Fruit fly (Drosophila melanogaster) whole organism, embryonic: ENCODE measurements around the gene pcm.

Source experiments
- Abd-B ChIP-seq: fragments of 200-800 bp; sonication (Bioruptor generic); optimal IDR thresholded peaks from 2 replicates; lab custom pipeline; 2018; ENCODE audit warnings: missing biosample characterization, mild to moderate bottlenecking, missing genetic modification characterization, moderate library complexity
- BtbVII ChIP-seq: fragments of 200-800 bp; sonication (Bioruptor generic); optimal IDR thresholded peaks from 3 replicates; lab custom pipeline; 2017; ENCODE audit warnings: missing biosample characterization, mild to moderate bottlenecking, missing genetic modification characterization
- CG10209 ChIP-seq: fragments of 200-800 bp; sonication (Bioruptor generic); optimal IDR thresholded peaks from 3 replicates; lab custom pipeline; 2017; ENCODE audit warnings: missing biosample characterization, mild to moderate bottlenecking, missing genetic modification characterization, missing genetic modification reagents
- CG10654 ChIP-seq: fragments of 200-800 bp; sonication (Bioruptor generic); optimal IDR thresholded peaks from 2 replicates; lab custom pipeline; 2016; ENCODE audit warnings: missing biosample characterization, missing genetic modification characterization
- CG10959 ChIP-seq: fragments of 200-800 bp; sonication (Bioruptor generic); IDR thresholded peaks from 2 replicates; pipeline ENCODE4 v1.3.6; 2022; ENCODE audit warnings: missing biosample characterization, missing genetic modification characterization
- CG1233 ChIP-seq: fragments of 200-800 bp; sonication (Bioruptor generic); optimal IDR thresholded peaks from 4 replicates; lab custom pipeline; 2018; ENCODE audit warnings: missing biosample characterization, mild to moderate bottlenecking, missing genetic modification characterization
- CG14050 ChIP-seq: fragments of 200-800 bp; sonication (Bioruptor generic); IDR thresholded peaks from 3 replicates; pipeline ENCODE4 v1.3.6; 2022; ENCODE audit warnings: missing biosample characterization, missing genetic modification characterization
- CG14860 ChIP-seq: fragments of 200-800 bp; sonication (Bioruptor generic); IDR thresholded peaks from 3 replicates; pipeline ENCODE4 v1.3.6; 2022; ENCODE audit warnings: missing biosample characterization, missing genetic modification characterization; ENCODE audit not compliant: partially characterized antibody
- CG16813 ChIP-seq: fragments of 200-800 bp; sonication (Bioruptor generic); IDR thresholded peaks from 3 replicates; pipeline ENCODE4 v1.3.6; 2022; ENCODE audit warnings: missing biosample characterization, missing genetic modification characterization; ENCODE audit not compliant: partially characterized antibody
- CG2129 ChIP-seq: fragments of 200-800 bp; sonication (Bioruptor generic); IDR thresholded peaks from 2 replicates; pipeline ENCODE4 v1.3.6; 2022; ENCODE audit warnings: missing biosample characterization, missing genetic modification characterization; ENCODE audit not compliant: partially characterized antibody
- CG31365 ChIP-seq: fragments of 200-800 bp; sonication (Bioruptor generic); optimal IDR thresholded peaks from 2 replicates; lab custom pipeline; 2018; ENCODE audit warnings: missing biosample characterization, mild to moderate bottlenecking, missing genetic modification characterization
- CG3407 ChIP-seq: fragments of 200-800 bp; sonication (Bioruptor generic); optimal IDR thresholded peaks from 2 replicates; lab custom pipeline; 2018; ENCODE audit warnings: missing biosample characterization, mild to moderate bottlenecking, missing genetic modification characterization
- CG43689 ChIP-seq: fragments of 200-800 bp; sonication (Bioruptor generic); IDR thresholded peaks from 2 replicates; pipeline ENCODE4 v1.3.6; 2022; ENCODE audit warnings: missing biosample characterization, missing genetic modification characterization
- CG5180 ChIP-seq: fragments of 200-800 bp; sonication (Bioruptor generic); optimal IDR thresholded peaks from 3 replicates; lab custom pipeline; 2017; ENCODE audit warnings: missing biosample characterization, missing genetic modification characterization, mild to moderate bottlenecking, moderate library complexity, missing genetic modification reagents
- CG6791 ChIP-seq: fragments of 200-800 bp; sonication (Bioruptor generic); IDR thresholded peaks from 3 replicates; pipeline ENCODE4 v1.3.6; 2022; ENCODE audit warnings: missing biosample characterization, missing genetic modification characterization; ENCODE audit not compliant: partially characterized antibody
- CG7372 ChIP-seq: fragments of 200-800 bp; sonication (Bioruptor generic); IDR thresholded peaks from 2 replicates; pipeline ENCODE4 v1.3.6; 2022; ENCODE audit warnings: missing biosample characterization, missing genetic modification characterization
- CG8281 ChIP-seq: fragments of 200-800 bp; sonication (Bioruptor generic); optimal IDR thresholded peaks from 2 replicates; lab custom pipeline; 2018; ENCODE audit warnings: missing biosample characterization, mild to moderate bottlenecking, missing genetic modification characterization, moderate library complexity
- CG8765 ChIP-seq: fragments of 200-800 bp; sonication (Bioruptor generic); IDR thresholded peaks from 2 replicates; pipeline ENCODE4 v1.3.6; 2022; ENCODE audit warnings: missing biosample characterization, missing genetic modification characterization
- CG9876 ChIP-seq: fragments of 200-800 bp; sonication (Bioruptor generic); optimal IDR thresholded peaks from 2 replicates; lab custom pipeline; 2016; ENCODE audit warnings: missing biosample characterization, missing genetic modification characterization
- CkIIα-i1 ChIP-seq: fragments of 200-800 bp; sonication (Bioruptor generic); IDR thresholded peaks from 2 replicates; pipeline ENCODE4 v1.3.6; 2022; ENCODE audit warnings: missing biosample characterization, missing genetic modification characterization
- D ChIP-seq, 2 experiments: fragments of 200-800 bp in 1 of 2; fragments of >200 bp in 1 of 2; sonication (Bioruptor generic) in 1 of 2; optimal IDR thresholded peaks; 2 replicates in 1 of 2; 3 replicates in 1 of 2; lab custom pipeline; 2017; ENCODE audit warnings: mild to moderate bottlenecking in 1 of 2, missing biosample characterization in 1 of 2, missing genetic modification characterization in 1 of 2, missing genetic modification reagents in 1 of 2
- Dad ChIP-seq: fragments of 200-800 bp; sonication (Bioruptor generic); optimal IDR thresholded peaks from 3 replicates; lab custom pipeline; 2016; ENCODE audit warnings: missing biosample characterization, missing genetic modification characterization
- Dbx ChIP-seq: fragments of 200-800 bp; sonication (Bioruptor generic); IDR thresholded peaks from 3 replicates; pipeline ENCODE4 v1.3.6; 2022; ENCODE audit warnings: missing biosample characterization, missing genetic modification characterization
- Dfd ChIP-seq, 2 experiments: fragments of >200 bp; optimal IDR thresholded peaks; 2 replicates each; lab custom pipeline; 2017; ENCODE audit warnings: missing biosample characterization in 2 of 2, missing genetic modification characterization in 2 of 2
- Dip2 ChIP-seq: fragments of 200-800 bp; sonication (Bioruptor generic); IDR thresholded peaks from 2 replicates; pipeline ENCODE4 v1.3.6; 2022; ENCODE audit warnings: missing biosample characterization, missing genetic modification characterization
- Fer2 ChIP-seq: fragments of 200-800 bp; sonication (Bioruptor generic); optimal IDR thresholded peaks from 2 replicates; lab custom pipeline; 2018; ENCODE audit warnings: missing biosample characterization, mild to moderate bottlenecking, missing genetic modification characterization, moderate library complexity
- Hsf ChIP-seq: fragments of 200-800 bp; sonication (Bioruptor generic); optimal IDR thresholded peaks from 3 replicates; lab custom pipeline; 2016; ENCODE audit warnings: missing biosample characterization, missing genetic modification characterization
- PHDP ChIP-seq: fragments of 200-800 bp; sonication (Bioruptor generic); optimal IDR thresholded peaks from 3 replicates; lab custom pipeline; 2018; ENCODE audit warnings: missing biosample characterization, mild to moderate bottlenecking, missing genetic modification characterization, moderate library complexity
- Taf1 ChIP-seq: fragments of 200-800 bp; sonication (Bioruptor generic); IDR thresholded peaks from 2 replicates; pipeline ENCODE4 v1.3.6; 2022; ENCODE audit warnings: missing biosample characterization, missing genetic modification characterization
- Tbp ChIP-seq: fragments of >200 bp; optimal IDR thresholded peaks from 2 replicates; lab custom pipeline; 2018; ENCODE audit warnings: missing biosample characterization, missing genetic modification characterization
- Trl ChIP-seq, 3 experiments: fragments of >200 bp in 2 of 3; fragments of 200-800 bp in 1 of 3; sonication (Bioruptor generic) in 1 of 3; optimal IDR thresholded peaks; 2 replicates in 1 of 3; 3 replicates in 2 of 3; lab custom pipeline; 2016 to 2017; ENCODE audit warnings: missing biosample characterization in 1 of 3, missing genetic modification characterization in 1 of 3
- YL-1 ChIP-seq: fragments of 200-800 bp; sonication (Bioruptor generic); optimal IDR thresholded peaks from 3 replicates; lab custom pipeline; 2017; ENCODE audit warnings: missing biosample characterization, mild to moderate bottlenecking, missing genetic modification characterization
- abd-A ChIP-seq: fragments of 200-800 bp; sonication (Bioruptor generic); optimal IDR thresholded peaks from 3 replicates; lab custom pipeline; 2019; ENCODE audit warnings: missing biosample characterization, mild to moderate bottlenecking, missing genetic modification characterization, moderate library complexity
- ac ChIP-seq: fragments of 200-800 bp; sonication (Bioruptor generic); optimal IDR thresholded peaks from 3 replicates; lab custom pipeline; 2017; ENCODE audit warnings: missing biosample characterization, mild to moderate bottlenecking, missing genetic modification characterization
- bowl ChIP-seq: fragments of 200-800 bp; sonication (Bioruptor generic); IDR thresholded peaks from 2 replicates; pipeline ENCODE4 v1.3.6; 2022; ENCODE audit warnings: missing biosample characterization, missing genetic modification characterization
- cas ChIP-seq: fragments of 200-800 bp; sonication (Bioruptor generic); IDR thresholded peaks from 2 replicates; pipeline ENCODE4 v1.3.6; 2022; ENCODE audit warnings: missing biosample characterization, missing genetic modification characterization
- dati ChIP-seq: fragments of 200-800 bp; sonication (Bioruptor generic); IDR thresholded peaks from 2 replicates; pipeline ENCODE4 v1.3.6; 2022; ENCODE audit warnings: missing biosample characterization, missing genetic modification characterization
- dmrt11E ChIP-seq: fragments of 200-800 bp; sonication (Bioruptor generic); optimal IDR thresholded peaks from 3 replicates; lab custom pipeline; 2018; ENCODE audit warnings: missing biosample characterization, mild to moderate bottlenecking, missing genetic modification characterization, moderate library complexity
- exex ChIP-seq: fragments of 200-800 bp; sonication (Bioruptor generic); optimal IDR thresholded peaks from 4 replicates; lab custom pipeline; 2018; ENCODE audit warnings: missing biosample characterization, mild to moderate bottlenecking, missing genetic modification characterization, moderate library complexity
- gcm2 ChIP-seq: fragments of 200-800 bp; sonication (Bioruptor generic); optimal IDR thresholded peaks from 2 replicates; lab custom pipeline; 2016; ENCODE audit warnings: missing biosample characterization, missing genetic modification characterization
- gfzf ChIP-seq: fragments of 200-800 bp; sonication (Bioruptor generic); optimal IDR thresholded peaks from 2 replicates; lab custom pipeline; 2016; ENCODE audit warnings: missing biosample characterization, mild to moderate bottlenecking, missing genetic modification characterization, moderate library complexity
- h ChIP-seq: fragments of >200 bp; optimal IDR thresholded peaks from 2 replicates; lab custom pipeline; 2017
- lbe ChIP-seq: fragments of 200-800 bp; sonication (Bioruptor generic); optimal IDR thresholded peaks from 2 replicates; lab custom pipeline; 2016; ENCODE audit warnings: missing biosample characterization, mild to moderate bottlenecking, missing genetic modification characterization
- maf-S ChIP-seq: fragments of 200-800 bp; sonication (Bioruptor generic); optimal IDR thresholded peaks from 2 replicates; lab custom pipeline; 2016; ENCODE audit warnings: missing biosample characterization, missing genetic modification characterization
- pho ChIP-seq: fragments of 200-800 bp; sonication (Bioruptor generic); optimal IDR thresholded peaks from 2 replicates; lab custom pipeline; 2016; ENCODE audit warnings: missing biosample characterization, missing genetic modification characterization
- pita ChIP-seq: fragments of 200-800 bp; sonication (Bioruptor generic); optimal IDR thresholded peaks from 2 replicates; lab custom pipeline; 2017; ENCODE audit warnings: missing biosample characterization, mild to moderate bottlenecking, missing genetic modification characterization
- sisA ChIP-seq: fragments of 200-800 bp; sonication (Bioruptor generic); IDR thresholded peaks from 2 replicates; pipeline ENCODE4 v1.3.6; 2022; ENCODE audit warnings: missing biosample characterization, missing genetic modification characterization
- slp2 ChIP-seq: fragments of 200-800 bp; sonication (Bioruptor generic); optimal IDR thresholded peaks from 2 replicates; lab custom pipeline; 2016; ENCODE audit warnings: missing biosample characterization, missing genetic modification characterization
- sqz ChIP-seq: fragments of 200-800 bp; sonication (Bioruptor generic); optimal IDR thresholded peaks from 3 replicates; lab custom pipeline; 2018; ENCODE audit warnings: missing biosample characterization, mild to moderate bottlenecking, missing genetic modification characterization
- zen ChIP-seq: fragments of 200-800 bp; sonication (Bioruptor generic); optimal IDR thresholded peaks from 3 replicates; lab custom pipeline; 2018; ENCODE audit warnings: missing biosample characterization, mild to moderate bottlenecking, missing genetic modification characterization, moderate library complexity

The pcm gene

DNA sequence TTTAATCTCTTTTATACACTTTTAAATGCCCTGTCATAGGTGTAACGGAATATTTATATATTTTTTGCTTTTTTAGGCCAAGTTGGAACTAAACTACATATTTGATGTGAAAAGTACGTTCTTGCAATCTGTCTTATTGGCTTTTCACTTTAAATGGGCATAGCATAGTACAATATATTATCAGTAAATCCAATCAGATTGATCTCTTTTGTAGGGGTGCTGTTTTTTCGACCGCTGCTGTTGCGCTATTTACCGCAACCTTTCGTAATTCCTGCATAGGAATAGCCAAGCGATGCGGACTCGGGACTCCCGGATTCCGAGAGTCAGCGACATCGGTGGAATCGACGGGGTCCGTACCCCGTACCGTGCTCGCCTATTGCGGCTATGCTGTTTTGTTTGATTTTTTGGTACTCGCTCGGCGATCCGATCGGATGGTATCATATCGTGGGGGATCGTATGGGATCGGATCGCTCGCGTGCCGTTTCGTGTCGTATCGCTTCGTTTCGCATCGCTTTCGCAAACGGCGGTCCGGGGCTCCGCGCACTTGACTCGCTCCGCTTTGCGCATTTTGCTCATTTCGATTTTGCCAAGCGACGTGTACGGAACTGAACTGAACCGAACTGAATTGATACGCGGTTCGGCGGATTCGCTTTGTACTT, 6.1 kb upstream of the pcm start:
- no peak for TF ChIP-seq CG9876 (GFP tag; lab: Kevin White, UChicago)
- TF ChIP-seq CG43689 (GFP tag; lab: Robert Waterston, UW), result no peak
- TF ChIP-seq pho (GFP tag; lab: Kevin White, UChicago), result no peak
- no peak for TF ChIP-seq CG16813
- no peak for TF ChIP-seq gfzf (GFP tag; lab: Kevin White, UChicago)
- no peak for TF ChIP-seq Trl (optimal IDR thresholded peaks at IDR 0.05; lab: Kevin White, UChicago)
- TF ChIP-seq Trl (GFP tag; optimal IDR thresholded peaks at IDR 0.05; lab: Kevin White, UChicago), result no peak
- peak; percentile 33 for TF ChIP-seq exex (tag; lab: Kevin White, UChicago)
- TF ChIP-seq Abd-B (GFP tag; lab: Kevin White, UChicago), result no peak
- no peak for TF ChIP-seq CG14860 (GFP tag; lab: Robert Waterston, UW)
- TF ChIP-seq maf-S (GFP tag; lab: Kevin White, UChicago), result no peak
- no peak for TF ChIP-seq Fer2 (tag; lab: Kevin White, UChicago)
- TF ChIP-seq CG8765 (GFP tag; lab: Robert Waterston, UW), result no peak
- TF ChIP-seq sisA (GFP tag; lab: Robert Waterston, UW), result no peak
- no peak for TF ChIP-seq Dip2 (GFP tag; lab: Robert Waterston, UW)
- TF ChIP-seq CG7372 (GFP tag; lab: Robert Waterston, UW), result no peak
- TF ChIP-seq lbe (GFP tag; lab: Kevin White, UChicago), result no peak
- no peak for TF ChIP-seq PHDP (tag; lab: Kevin White, UChicago)
- TF ChIP-seq CG10959 (GFP tag; lab: Robert Waterston, UW), result no peak
- TF ChIP-seq abd-A, result peak; percentile 1
- no peak for TF ChIP-seq zen (tag; lab: Kevin White, UChicago)
- TF ChIP-seq Hsf (GFP tag; lab: Kevin White, UChicago), result no peak
- TF ChIP-seq CG14050, result no peak
- TF ChIP-seq CG8281, result no peak
- TF ChIP-seq Dfd (GFP tag; optimal IDR thresholded peaks at IDR 0.05; lab: Kevin White, UChicago), result no peak
- no peak for TF ChIP-seq CkIIα-i1
- TF ChIP-seq CG5180 (GFP tag; lab: Kevin White, UChicago), result no peak
- TF ChIP-seq dmrt11E (tag; lab: Kevin White, UChicago), result no peak
- no peak for TF ChIP-seq Dad (GFP tag; lab: Kevin White, UChicago)
- TF ChIP-seq CG1233, result no peak
- TF ChIP-seq CG10654, result no peak
- TF ChIP-seq Taf1 (GFP tag; lab: Robert Waterston, UW), result no peak
- TF ChIP-seq cas, result 0 out of 2 replicates have a peak, but pooled peaks have one; percentile 5
- TF ChIP-seq D (optimal IDR thresholded peaks at IDR 0.05; lab: Kevin White, UChicago), result no peak
- TF ChIP-seq D (GFP tag; optimal IDR thresholded peaks at IDR 0.05; lab: Kevin White, UChicago), result no peak
- no peak for TF ChIP-seq CG3407 (GFP tag; lab: Kevin White, UChicago)
- peak; percentile 64; the same call in 1 of the 3 replicates for TF ChIP-seq Dbx (GFP tag; lab: Robert Waterston, UW)
- no peak for TF ChIP-seq sqz (GFP tag; lab: Kevin White, UChicago)
- TF ChIP-seq YL-1 (GFP tag; lab: Kevin White, UChicago), result no peak
- TF ChIP-seq pita (GFP tag; lab: Kevin White, UChicago), result no peak
- no peak for TF ChIP-seq gcm2
- no peak for TF ChIP-seq CG2129 (GFP tag; lab: Robert Waterston, UW)
- no peak for TF ChIP-seq dati
- no peak for TF ChIP-seq bowl (GFP tag; lab: Robert Waterston, UW)
- TF ChIP-seq CG31365 (tag; lab: Kevin White, UChicago), result no peak
- TF ChIP-seq h, result no peak
- no peak for TF ChIP-seq CG6791
- TF ChIP-seq CG10209, result no peak
- TF ChIP-seq Tbp (GFP tag; lab: Kevin White, UChicago), result no peak
- TF ChIP-seq BtbVII (GFP tag; lab: Kevin White, UChicago), result no peak
- TF ChIP-seq slp2, result no peak
- no peak for TF ChIP-seq ac (GFP tag; lab: Kevin White, UChicago)
